Fruit fly (Drosophila melanogaster): ENCODE data around the gene TyrRII.

DNA sequence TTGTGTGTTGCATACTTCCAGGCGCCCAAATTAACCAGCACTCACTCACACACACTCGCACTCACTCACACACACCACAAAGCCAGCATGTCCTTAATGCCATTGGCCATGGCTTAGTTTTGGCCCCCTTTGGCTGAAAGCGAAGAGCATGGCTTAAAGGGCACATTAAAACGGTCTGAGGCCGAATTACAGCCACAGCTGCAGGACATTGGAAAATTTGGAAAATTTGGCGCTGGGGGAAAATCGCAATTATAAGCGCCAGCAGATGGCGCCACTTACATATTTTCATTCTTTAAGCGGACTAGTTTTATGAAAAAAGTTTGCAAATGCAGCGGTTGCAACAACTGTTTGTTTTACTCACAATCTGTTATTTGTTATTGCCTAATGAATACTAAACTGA is 6.1 kb downstream of the TyrRII start:
- TF ChIP-seq CG8478 (optimal IDR thresholded peaks at IDR 0.05) (no peak), CTCF (optimal IDR thresholded peaks at IDR 0.05) (peak; percentile 69 to 84)
